Fruit fly (Drosophila melanogaster) whole organism, embryonic: ENCODE measurements around the gene CG13921.

Experiments
- ATbp ChIP-seq: fragments of 200-800 bp; sonication (Bioruptor generic); optimal IDR thresholded peaks from 2 replicates; lab custom pipeline; 2017; ENCODE audit warnings: missing biosample characterization, mild to moderate bottlenecking, missing genetic modification characterization, missing genetic modification reagents
- Atf3 ChIP-seq: fragments of 200-800 bp; sonication (Bioruptor generic); optimal IDR thresholded peaks from 3 replicates; lab custom pipeline; 2016; ENCODE audit warnings: missing biosample characterization, missing genetic modification characterization
- Bdp1 ChIP-seq: fragments of 200-800 bp; sonication (Bioruptor generic); optimal IDR thresholded peaks from 3 replicates; lab custom pipeline; 2016; ENCODE audit warnings: missing biosample characterization, missing genetic modification characterization
- CG10147 ChIP-seq: fragments of 200-800 bp; sonication (Bioruptor generic); optimal IDR thresholded peaks from 2 replicates; lab custom pipeline; 2019; ENCODE audit warnings: missing biosample characterization, mild to moderate bottlenecking, missing genetic modification characterization, moderate library complexity
- CG11456 ChIP-seq: fragments of 200-800 bp; sonication (Bioruptor generic); IDR thresholded peaks from 3 replicates; pipeline ENCODE4 v1.3.6; 2022; ENCODE audit warnings: missing biosample characterization, missing genetic modification characterization
- CG12104 ChIP-seq: fragments of 200-800 bp; sonication (Bioruptor generic); optimal IDR thresholded peaks from 3 replicates; lab custom pipeline; 2016; ENCODE audit warnings: missing biosample characterization, missing genetic modification characterization
- CG13624 ChIP-seq: fragments of 200-800 bp; sonication (Bioruptor generic); optimal IDR thresholded peaks from 2 replicates; lab custom pipeline; 2016; ENCODE audit warnings: missing biosample characterization, missing genetic modification characterization
- CG13775 ChIP-seq: fragments of 200-800 bp; sonication (Bioruptor generic); optimal IDR thresholded peaks from 3 replicates; lab custom pipeline; 2017; ENCODE audit warnings: missing biosample characterization, mild to moderate bottlenecking, missing genetic modification characterization
- CG14014 ChIP-seq: fragments of 200-800 bp; sonication (Bioruptor generic); IDR thresholded peaks from 2 replicates; pipeline ENCODE4 v1.3.6; 2022; ENCODE audit warnings: missing biosample characterization, missing genetic modification characterization
- CG1647 ChIP-seq: fragments of 200-800 bp; sonication (Bioruptor generic); optimal IDR thresholded peaks from 3 replicates; lab custom pipeline; 2016; ENCODE audit warnings: missing biosample characterization, missing genetic modification characterization
- CG16779 ChIP-seq: fragments of 200-800 bp; sonication (Bioruptor generic); IDR thresholded peaks from 2 replicates; pipeline ENCODE4 v1.3.6; 2022; ENCODE audit warnings: missing biosample characterization, missing genetic modification characterization
- CG4282 ChIP-seq: fragments of 200-800 bp; sonication (Bioruptor generic); optimal IDR thresholded peaks from 2 replicates; lab custom pipeline; 2016; ENCODE audit warnings: missing biosample characterization, missing genetic modification characterization
- CG8359 ChIP-seq: fragments of 200-800 bp; sonication (Bioruptor generic); optimal IDR thresholded peaks from 2 replicates; lab custom pipeline; 2017; ENCODE audit warnings: missing biosample characterization, mild to moderate bottlenecking, missing genetic modification characterization, borderline replicate concordance
- CG8388 ChIP-seq: fragments of 200-800 bp; sonication (Bioruptor generic); optimal IDR thresholded peaks from 2 replicates; lab custom pipeline; 2019; ENCODE audit warnings: missing biosample characterization, mild to moderate bottlenecking, missing genetic modification characterization, moderate library complexity
- CG9797 ChIP-seq: fragments of 200-800 bp; sonication (Bioruptor generic); optimal IDR thresholded peaks from 3 replicates; lab custom pipeline; 2018; ENCODE audit warnings: missing biosample characterization, mild to moderate bottlenecking, missing genetic modification characterization
- CG9876 ChIP-seq: fragments of 200-800 bp; sonication (Bioruptor generic); optimal IDR thresholded peaks from 2 replicates; lab custom pipeline; 2016; ENCODE audit warnings: missing biosample characterization, missing genetic modification characterization
- CoRest ChIP-seq: fragments of 200-800 bp; sonication (Bioruptor generic); optimal IDR thresholded peaks from 3 replicates; lab custom pipeline; 2018; ENCODE audit warnings: missing biosample characterization, mild to moderate bottlenecking, missing genetic modification characterization, moderate library complexity
- D ChIP-seq, 2 experiments: fragments of 200-800 bp in 1 of 2; fragments of >200 bp in 1 of 2; sonication (Bioruptor generic) in 1 of 2; optimal IDR thresholded peaks; 2 replicates in 1 of 2; 3 replicates in 1 of 2; lab custom pipeline; 2017; ENCODE audit warnings: mild to moderate bottlenecking in 1 of 2, missing biosample characterization in 1 of 2, missing genetic modification characterization in 1 of 2, missing genetic modification reagents in 1 of 2
- Dll ChIP-seq: fragments of 200-800 bp; sonication (Bioruptor generic); IDR thresholded peaks from 4 replicates; pipeline ENCODE4 v1.3.6; 2022; ENCODE audit warnings: missing biosample characterization, missing genetic modification characterization; ENCODE audit not compliant: partially characterized antibody
- Gsc ChIP-seq: fragments of 200-800 bp; sonication (Bioruptor generic); IDR thresholded peaks from 2 replicates; pipeline ENCODE4 v1.3.6; 2022; ENCODE audit warnings: missing biosample characterization, missing genetic modification characterization
- Gug ChIP-seq: fragments of 200-800 bp; sonication (Bioruptor generic); IDR thresholded peaks from 4 replicates; pipeline ENCODE4 v1.3.6; 2022; ENCODE audit warnings: missing biosample characterization, missing genetic modification characterization
- Hr39 ChIP-seq: fragments of >200 bp; optimal IDR thresholded peaks from 2 replicates; lab custom pipeline; 2017
- Hsf ChIP-seq: fragments of 200-800 bp; sonication (Bioruptor generic); optimal IDR thresholded peaks from 3 replicates; lab custom pipeline; 2016; ENCODE audit warnings: missing biosample characterization, missing genetic modification characterization
- Lpt ChIP-seq: fragments of >200 bp; optimal IDR thresholded peaks from 2 replicates; lab custom pipeline; 2018; ENCODE audit warnings: missing biosample characterization, missing genetic modification characterization
- MBD-R2 ChIP-seq: fragments of 200-800 bp; sonication (Bioruptor generic); IDR thresholded peaks from 2 replicates; pipeline ENCODE4 v1.3.6; 2022; ENCODE audit warnings: missing biosample characterization, missing genetic modification characterization
- Poxn ChIP-seq: fragments of 200-800 bp; sonication (Bioruptor generic); IDR thresholded peaks from 2 replicates; pipeline ENCODE4 v1.3.6; 2022; ENCODE audit warnings: missing biosample characterization, missing genetic modification characterization
- ase ChIP-seq: fragments of 200-800 bp; sonication (Bioruptor generic); IDR thresholded peaks from 3 replicates; pipeline ENCODE4 v1.3.6; 2022; ENCODE audit warnings: missing biosample characterization, missing genetic modification characterization
- corto ChIP-seq: fragments of 200-800 bp; sonication (Bioruptor generic); optimal IDR thresholded peaks from 2 replicates; lab custom pipeline; 2016; ENCODE audit warnings: missing biosample characterization, mild to moderate bottlenecking, missing genetic modification characterization, moderate library complexity
- crol ChIP-seq: fragments of 200-800 bp; sonication (Bioruptor generic); IDR thresholded peaks from 2 replicates; pipeline ENCODE4 v1.3.6; 2022; ENCODE audit warnings: missing biosample characterization, missing genetic modification characterization
- dpn ChIP-seq, 2 experiments: fragments of 200-800 bp; sonication (Bioruptor generic); optimal IDR thresholded peaks; 3 replicates each; lab custom pipeline; 2016; ENCODE audit warnings: missing biosample characterization in 2 of 2, missing genetic modification characterization in 2 of 2
- ewg ChIP-seq: fragments of 200-800 bp; sonication (Bioruptor generic); optimal IDR thresholded peaks from 3 replicates; lab custom pipeline; 2017; ENCODE audit warnings: mild to moderate bottlenecking, missing biosample characterization, missing genetic modification reagents, missing genetic modification characterization
- fd64A ChIP-seq: fragments of 200-800 bp; sonication (Bioruptor generic); optimal IDR thresholded peaks from 3 replicates; lab custom pipeline; 2018; ENCODE audit warnings: missing biosample characterization, mild to moderate bottlenecking, missing genetic modification characterization
- grau ChIP-seq: fragments of 200-800 bp; optimal IDR thresholded peaks from 3 replicates; lab custom pipeline; 2019; ENCODE audit warnings: missing biosample characterization, mild to moderate bottlenecking, missing genetic modification characterization, moderate library complexity
- gt ChIP-seq: fragments of 200-800 bp; sonication (Bioruptor generic); IDR thresholded peaks from 2 replicates; pipeline ENCODE4 v1.3.6; 2022; ENCODE audit warnings: missing biosample characterization, missing genetic modification characterization
- kah ChIP-seq: fragments of 200-800 bp; sonication (Bioruptor generic); optimal IDR thresholded peaks from 2 replicates; lab custom pipeline; 2018; ENCODE audit warnings: missing biosample characterization, mild to moderate bottlenecking, missing genetic modification characterization
- kni ChIP-seq: fragments of 200-800 bp; sonication (Bioruptor generic); optimal IDR thresholded peaks from 3 replicates; lab custom pipeline; 2017; ENCODE audit warnings: mild to moderate bottlenecking, missing biosample characterization, missing genetic modification reagents, missing genetic modification characterization
- lola ChIP-seq, 3 experiments: fragments of >200 bp in 2 of 3; fragments of 200-800 bp in 1 of 3; sonication (Bioruptor generic) in 1 of 3; optimal IDR thresholded peaks; 2 replicates each; lab custom pipeline; 2017 to 2019; ENCODE audit warnings: missing biosample characterization in 3 of 3, missing genetic modification characterization in 3 of 3, mild to moderate bottlenecking in 1 of 3, moderate library complexity in 1 of 3
- luna ChIP-seq: fragments of 200-800 bp; sonication (Bioruptor generic); optimal IDR thresholded peaks from 2 replicates; lab custom pipeline; 2016; ENCODE audit warnings: missing biosample characterization, missing genetic modification characterization
- maf-S ChIP-seq: fragments of 200-800 bp; sonication (Bioruptor generic); optimal IDR thresholded peaks from 2 replicates; lab custom pipeline; 2016; ENCODE audit warnings: missing biosample characterization, missing genetic modification characterization
- peb ChIP-seq: fragments of 200-800 bp; sonication (Bioruptor generic); IDR thresholded peaks from 2 replicates; pipeline ENCODE4 v1.3.6; 2022; ENCODE audit warnings: missing biosample characterization, missing genetic modification characterization
- sc ChIP-seq, 3 experiments: fragments of >200 bp in 2 of 3; fragments of 200-800 bp in 1 of 3; sonication (Bioruptor generic) in 1 of 3; optimal IDR thresholded peaks; 2 replicates in 2 of 3; 3 replicates in 1 of 3; lab custom pipeline; 2017; ENCODE audit warnings: mild to moderate bottlenecking in 1 of 3, missing biosample characterization in 1 of 3, missing genetic modification characterization in 1 of 3, missing genetic modification reagents in 1 of 3
- scrt ChIP-seq: fragments of 200-800 bp; sonication (Bioruptor generic); optimal IDR thresholded peaks from 2 replicates; lab custom pipeline; 2018; ENCODE audit warnings: missing biosample characterization, mild to moderate bottlenecking, missing genetic modification characterization, moderate library complexity
- sens ChIP-seq: fragments of 200-800 bp; sonication (Bioruptor generic); peaks from one replicate; lab custom pipeline; 2016; ENCODE audit warnings: missing biosample characterization, missing genetic modification characterization
- sr ChIP-seq: fragments of 200-800 bp; sonication (Bioruptor generic); IDR thresholded peaks from 3 replicates; pipeline ENCODE4 v1.3.6; 2022; ENCODE audit warnings: missing biosample characterization, missing genetic modification characterization
- tna ChIP-seq: fragments of 200-800 bp; sonication (Bioruptor generic); IDR thresholded peaks from 2 replicates; pipeline ENCODE4 v1.3.6; 2022; ENCODE audit warnings: missing biosample characterization, missing genetic modification characterization; ENCODE audit not compliant: partially characterized antibody
- usp ChIP-seq: fragments of >200 bp; optimal IDR thresholded peaks from 2 replicates; lab custom pipeline; 2017; ENCODE audit warnings: missing biosample characterization, missing genetic modification characterization
- zen2 ChIP-seq: fragments of 200-800 bp; sonication (Bioruptor generic); IDR thresholded peaks from 3 replicates; pipeline ENCODE4 v1.3.6; 2022; ENCODE audit warnings: missing biosample characterization, missing genetic modification characterization; ENCODE audit not compliant: partially characterized antibody
- zf30C ChIP-seq: fragments of 200-800 bp; sonication (Bioruptor generic); optimal IDR thresholded peaks from 3 replicates; lab custom pipeline; 2018; ENCODE audit warnings: missing biosample characterization, mild to moderate bottlenecking, missing genetic modification characterization

CG13921 gene

DNA sequence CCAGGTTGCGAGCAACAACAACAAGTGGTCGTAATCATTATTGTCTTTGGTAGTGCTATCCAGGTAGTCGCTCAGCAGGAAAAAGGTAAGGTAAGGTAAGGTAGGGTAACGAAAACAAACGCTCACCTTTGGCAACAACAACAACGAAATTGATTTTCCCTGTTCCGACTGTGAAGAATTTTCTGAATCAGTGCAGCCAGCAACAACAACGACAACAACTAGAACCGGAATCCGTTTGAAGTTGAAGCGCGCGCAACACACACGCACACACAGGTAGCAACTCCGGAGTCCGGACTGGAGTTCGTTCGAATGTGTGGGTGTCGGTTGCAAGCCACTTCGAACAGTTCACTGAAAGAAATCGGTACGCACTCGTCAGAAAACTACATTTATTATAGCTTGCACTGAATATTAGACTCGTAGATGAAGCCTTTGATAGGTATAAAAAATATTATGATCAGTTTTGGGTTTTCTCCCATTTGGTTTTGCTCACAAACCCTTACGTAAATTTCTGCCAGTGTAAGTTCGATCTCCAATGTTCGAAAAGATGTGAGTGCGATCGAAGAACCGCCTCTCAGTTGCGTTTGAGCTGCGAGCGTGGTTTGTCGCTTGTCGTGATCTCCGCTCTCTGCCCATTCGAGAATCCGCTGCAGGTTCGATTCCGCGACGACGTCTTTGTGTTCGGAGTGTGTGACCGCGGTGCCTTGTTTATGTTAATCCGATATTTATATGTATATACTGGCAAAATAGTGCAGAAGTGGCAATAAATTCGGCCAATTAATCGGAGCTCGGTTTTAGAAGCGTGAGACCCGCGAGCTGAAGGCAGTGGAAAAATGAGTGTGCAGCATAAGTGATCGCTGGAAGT is at the start of gene CG13921 (continued):
- TF ChIP-seq luna (GFP tag; lab: Kevin White, UChicago) (peak; percentile 98), scrt (GFP tag; lab: Kevin White, UChicago) (peak; percentile 96), tna (no peak), maf-S (GFP tag; lab: Kevin White, UChicago) (peak; percentile 99), CG10147 (peak; percentile 98), grau (tag; lab: Kevin White, UChicago) (peak; percentile 97), Gsc (GFP tag; lab: Robert Waterston, UW) (peak; percentile 89), Lpt (GFP tag; lab: Kevin White, UChicago) (no peak), zen2 (GFP tag; lab: Robert Waterston, UW) (no peak), CG9876 (GFP tag; lab: Kevin White, UChicago) (peak; percentile 97), Atf3 (GFP tag; lab: Kevin White, UChicago) (peak; percentile 98), D (optimal IDR thresholded peaks at IDR 0.05; lab: Kevin White, UChicago) (peak; percentile 18), D (GFP tag; optimal IDR thresholded peaks at IDR 0.05; lab: Kevin White, UChicago) (peak; percentile 100), ase (GFP tag; lab: Robert Waterston, UW) (peak; percentile 98), Poxn (GFP tag; lab: Robert Waterston, UW) (peak; percentile 94), peb (peak; percentile 99), crol (GFP tag; lab: Robert Waterston, UW) (peak; percentile 77), Bdp1 (peak; percentile 94), CG4282 (GFP tag; lab: Kevin White, UChicago) (peak; percentile 96), Hsf (GFP tag; lab: Kevin White, UChicago) (peak; percentile 99), Dll (GFP tag; lab: Robert Waterston, UW) (no peak), fd64A (GFP tag; lab: Kevin White, UChicago) (peak; percentile 98), CG12104 (peak; percentile 99), kni (GFP tag; lab: Kevin White, UChicago) (peak; percentile 98), dpn (GFP tag; optimal IDR thresholded peaks at IDR 0.05; lab: Kevin White, UChicago) (peak; percentile 99), CG8359 (peak; percentile 96), usp (GFP tag; lab: Kevin White, UChicago) (no peak), ewg (peak; percentile 96), ATbp (GFP tag; lab: Kevin White, UChicago) (peak; percentile 99), kah (peak; percentile 95), sc (optimal IDR thresholded peaks at IDR 0.05; lab: Kevin White, UChicago) (no peak), sc (GFP tag; optimal IDR thresholded peaks at IDR 0.05; lab: Kevin White, UChicago) (peak; percentile 98), CG14014 (peak; percentile 99), Gug (GFP tag; lab: Robert Waterston, UW) (peak; percentile 99), CoRest (tag; lab: Kevin White, UChicago) (peak; percentile 99), gt (GFP tag; lab: Robert Waterston, UW) (peak; percentile 98), CG8388 (peak; percentile 99), CG11456 (GFP tag; lab: Robert Waterston, UW) (peak; percentile 99), CG9797 (GFP tag; lab: Kevin White, UChicago) (peak; percentile 73), corto (GFP tag; lab: Kevin White, UChicago) (peak; percentile 98), CG1647 (GFP tag; lab: Kevin White, UChicago) (peak; percentile 99), CG16779 (GFP tag; lab: Robert Waterston, UW) (peak; percentile 97), zf30C (GFP tag; lab: Kevin White, UChicago) (peak; percentile 100), Hr39 (lab: Kevin White, UChicago) (no peak), MBD-R2 (GFP tag; lab: Robert Waterston, UW) (peak; percentile 98), sr (peak; percentile 95), CG13624 (GFP tag; lab: Kevin White, UChicago) (peak; percentile 99), lola (GFP tag; optimal IDR thresholded peaks at IDR 0.05; lab: Kevin White, UChicago) (peak in 1 of 3 experiments; percentile 99), CG13775 (peak; percentile 99), sens (peak; percentile 100)
